Worm (Caenorhabditis elegans): ENCODE data around the gene lgc-57.

Gene lgc-57

DNA sequence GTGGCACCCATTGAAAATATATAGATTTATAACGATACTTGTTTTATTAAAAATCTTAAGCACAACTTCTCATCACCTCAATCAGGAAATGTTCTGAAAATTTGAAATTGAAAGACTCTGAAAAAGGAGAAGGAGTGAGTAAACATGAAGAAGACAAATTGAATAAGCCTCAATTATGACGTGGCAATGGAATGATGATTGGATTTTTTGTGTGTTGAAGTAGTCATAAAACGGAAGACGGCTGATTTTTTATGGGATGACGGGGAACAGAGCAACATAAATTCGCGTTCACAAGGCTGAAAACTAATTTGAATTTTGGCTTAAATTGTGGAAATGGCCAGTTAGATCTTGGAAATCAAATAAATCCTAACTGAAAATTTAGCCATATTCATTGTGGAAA lies 36.7 kb downstream of the lgc-57 start, which contains the start of gene glb-12:
TSS of gene glb-12 (minus strand) at position 101 of the 400 bp plus-strand sequence.
- no peak for TF ChIP-seq ceh-36 (tag; optimal IDR thresholded peaks at IDR 0.05)
- TF ChIP-seq tbx-11 (GFP tag; IDR thresholded peaks at IDR 0.05), result no peak
- TF ChIP-seq hmbx-1 (tag; optimal IDR thresholded peaks at IDR 0.05), result no peak
- no peak for TF ChIP-seq aly-1 (tag; optimal IDR thresholded peaks at IDR 0.05)

DNA sequence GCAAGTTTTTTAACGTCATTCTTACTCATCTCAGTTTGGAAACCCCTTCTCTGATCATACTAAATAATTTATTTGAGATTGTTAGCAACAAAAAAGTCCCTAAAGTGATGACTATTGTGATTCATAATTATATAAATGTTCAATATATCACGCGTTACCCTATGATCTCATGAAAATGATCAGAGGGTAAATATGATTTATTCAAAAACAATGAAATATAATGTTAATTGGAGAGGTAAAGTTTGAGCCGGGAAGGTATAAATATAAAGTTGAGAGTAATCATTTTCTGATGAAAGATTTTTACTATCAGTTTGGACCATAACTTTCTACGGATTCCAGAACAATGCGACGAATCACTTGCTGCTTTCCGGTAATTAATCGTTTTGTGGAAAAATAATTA lies 42.2 kb downstream of the lgc-57 start, which contains the start of gene C52A11.3:
TSS of gene C52A11.3 (plus strand) at position 301 of the 400 bp plus-strand sequence.
- TF ChIP-seq flt-1 (GFP tag; IDR thresholded peaks at IDR 0.05) (no peak), aly-1 (tag; optimal IDR thresholded peaks at IDR 0.05) (no peak), B0310.2 (tag; optimal IDR thresholded peaks at IDR 0.05) (no peak), ceh-13 (GFP tag; optimal IDR thresholded peaks at IDR 0.05) (no peak), tra-4 (tag; optimal IDR thresholded peaks at IDR 0.05) (no peak), pes-1 (GFP tag; IDR thresholded peaks at IDR 0.05) (no peak), sea-1 (GFP tag; conservative IDR thresholded peaks at IDR 0.05) (no peak), hmg-4 (GFP tag; optimal IDR thresholded peaks at IDR 0.05) (no peak), hmbx-1 (tag; optimal IDR thresholded peaks at IDR 0.05) (no peak), tbx-11 (GFP tag; IDR thresholded peaks at IDR 0.05) (no peak), ama-1 (optimal IDR thresholded peaks at IDR 0.05) (no peak), tbx-37 (GFP tag; conservative IDR thresholded peaks at IDR 0.05) (no peak), scrt-1 (GFP tag; IDR thresholded peaks at IDR 0.05) (no peak)

ce11 chrII:10744801-10745200 lies 50.0 kb downstream of the lgc-57 start:
- TF ChIP-seq ceh-36 (tag; optimal IDR thresholded peaks at IDR 0.05) (no peak), ama-1 (optimal IDR thresholded peaks at IDR 0.05) (no peak), sea-1 (GFP tag; conservative IDR thresholded peaks at IDR 0.05) (no peak), F13C5.2 (tag; optimal IDR thresholded peaks at IDR 0.05) (no peak), hnd-1 (tag; optimal IDR thresholded peaks at IDR 0.05) (no peak), hmbx-1 (tag; optimal IDR thresholded peaks at IDR 0.05) (no peak), aly-1 (tag; optimal IDR thresholded peaks at IDR 0.05) (no peak), ceh-13 (GFP tag; optimal IDR thresholded peaks at IDR 0.05) (no peak), scrt-1 (GFP tag; IDR thresholded peaks at IDR 0.05) (no peak), pes-1 (GFP tag; IDR thresholded peaks at IDR 0.05) (no peak), tbx-37 (GFP tag; conservative IDR thresholded peaks at IDR 0.05) (no peak), B0310.2 (tag; optimal IDR thresholded peaks at IDR 0.05) (no peak)
